Worm (Caenorhabditis elegans): ENCODE measurements around the gene C41H7.9.
"Not testable (repeated sequence)": the region's sequence is repeated elsewhere in the genome, so short reads cannot be mapped to it uniquely, and the experiment has no call there.

The C41H7.9 gene

ce11 chrII:3038453-3038909, 26.4 kb upstream of the C41H7.9 start, which contains the start of the genes B0454.26 and B0454.5:
TSS of gene B0454.26 (minus strand) at chrII:3038553.
TSS of gene B0454.5 (plus strand) at chrII:3038859.
- no peak for TF ChIP-seq unc-62 (GFP tag; optimal IDR thresholded peaks at IDR 0.05)

DNA sequence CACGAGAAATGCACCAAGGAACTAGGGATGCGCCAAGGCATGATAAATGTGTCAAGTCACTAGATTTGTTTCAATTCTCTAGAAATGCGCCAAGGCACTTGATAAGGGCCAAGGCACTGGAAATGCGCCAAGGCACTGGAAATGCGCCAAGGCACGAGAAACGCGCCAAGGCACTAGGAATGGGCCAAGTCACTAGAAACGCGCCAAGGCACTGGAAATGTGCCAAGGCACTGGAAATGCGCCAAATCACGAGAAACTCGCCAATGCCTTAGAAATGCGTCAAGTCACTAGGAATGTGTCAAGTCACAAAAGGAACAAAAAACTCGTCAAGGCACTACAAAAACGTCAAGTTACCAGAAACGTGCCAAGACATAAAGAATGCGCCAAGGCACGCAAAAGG, 24.3 kb upstream of the C41H7.9 start:
- TF ChIP-seq unc-62 (GFP tag; optimal IDR thresholded peaks at IDR 0.05) = no peak

DNA sequence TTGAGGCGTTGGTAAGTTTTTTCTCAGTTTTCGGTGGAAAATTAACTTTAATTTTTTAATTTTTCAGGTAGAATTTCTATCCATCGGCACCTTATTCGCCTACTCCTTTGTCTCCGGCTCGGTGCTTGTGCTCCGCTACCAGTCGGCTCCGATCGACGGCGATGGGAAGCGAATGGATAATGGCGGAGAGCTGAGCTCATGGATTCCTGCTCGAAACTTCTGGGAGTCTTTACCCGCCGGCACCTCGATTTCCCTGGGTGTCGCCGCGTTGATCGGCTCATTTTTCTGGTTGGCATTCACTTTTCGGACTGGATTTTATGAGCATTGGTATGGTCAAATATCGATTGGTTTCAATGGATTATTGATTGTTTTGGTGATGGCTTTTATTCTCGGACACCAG, 22.9 kb upstream of the C41H7.9 start:
- no peak for TF ChIP-seq unc-62 (GFP tag; optimal IDR thresholded peaks at IDR 0.05)

DNA sequence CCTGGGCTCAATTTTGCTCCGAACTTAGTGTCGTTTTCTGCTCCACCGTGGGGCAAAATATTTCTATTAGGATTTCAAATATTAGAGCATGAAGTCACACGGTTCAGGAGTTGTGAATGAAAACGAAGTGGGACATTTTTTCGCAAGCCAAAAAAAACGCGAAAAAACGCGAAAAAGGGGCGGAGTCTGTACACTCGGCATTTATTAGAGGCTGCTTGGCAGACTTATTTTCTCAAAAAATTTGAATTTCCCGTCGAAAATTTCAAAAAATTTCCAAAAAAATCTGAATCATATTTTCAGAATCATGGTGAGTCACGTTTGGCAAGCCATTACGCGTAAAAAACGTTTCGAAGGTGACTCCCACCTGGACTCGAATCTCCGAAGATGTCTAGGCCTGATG, 20.4 kb upstream of the C41H7.9 start, which contains the start of gene B0454.6:
Gene B0454.6, plus strand, starts transcription at position 301 of the 400 bp plus-strand sequence.
- TF ChIP-seq unc-62 (GFP tag; optimal IDR thresholded peaks at IDR 0.05) = not testable (repeated sequence)

DNA sequence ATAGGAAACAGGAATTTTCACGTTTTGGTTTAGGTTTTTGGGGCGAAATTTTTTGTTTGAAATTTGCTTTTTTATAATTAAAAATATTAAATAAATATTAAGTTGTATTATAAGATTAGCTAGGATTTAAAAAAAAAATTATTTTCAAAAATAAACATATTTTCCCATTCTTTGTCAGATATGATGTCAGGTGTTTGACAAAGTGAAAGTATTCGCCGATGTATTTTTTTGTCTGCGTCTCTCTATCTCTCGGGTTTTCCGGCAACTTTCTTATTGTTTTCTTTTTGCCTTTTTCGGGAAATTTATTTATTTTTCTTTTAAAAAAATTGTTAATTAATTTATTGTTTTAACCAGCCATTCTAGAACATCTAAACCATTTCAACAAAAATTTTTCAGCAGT, 18.4 kb upstream of the C41H7.9 start:
- no peak for TF ChIP-seq unc-62 (GFP tag; optimal IDR thresholded peaks at IDR 0.05)

ce11 chrII:3028264-3028663, 16.2 kb upstream of the C41H7.9 start:
- no peak for TF ChIP-seq unc-62 (GFP tag; optimal IDR thresholded peaks at IDR 0.05)

DNA sequence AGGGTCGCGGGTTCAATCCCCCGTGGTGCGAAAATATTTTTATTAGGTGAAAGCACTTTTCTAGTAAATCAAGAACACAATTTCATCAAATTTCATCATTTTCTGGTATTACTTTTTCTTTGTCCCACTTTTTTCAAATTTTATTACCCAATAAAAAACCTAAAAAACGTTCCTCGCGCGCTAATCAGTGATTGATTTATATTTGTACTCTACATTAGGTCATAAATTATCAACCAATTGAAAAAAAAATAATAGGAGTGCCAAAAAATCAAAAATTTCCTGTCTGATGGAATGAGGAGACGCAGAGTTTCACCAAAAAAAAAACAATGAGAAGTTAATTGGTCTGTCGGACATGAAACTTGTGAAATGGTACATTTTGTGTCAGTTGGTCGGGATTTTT, 12.6 kb upstream of the C41H7.9 start:
- TF ChIP-seq unc-62 (GFP tag; optimal IDR thresholded peaks at IDR 0.05) = no peak

DNA sequence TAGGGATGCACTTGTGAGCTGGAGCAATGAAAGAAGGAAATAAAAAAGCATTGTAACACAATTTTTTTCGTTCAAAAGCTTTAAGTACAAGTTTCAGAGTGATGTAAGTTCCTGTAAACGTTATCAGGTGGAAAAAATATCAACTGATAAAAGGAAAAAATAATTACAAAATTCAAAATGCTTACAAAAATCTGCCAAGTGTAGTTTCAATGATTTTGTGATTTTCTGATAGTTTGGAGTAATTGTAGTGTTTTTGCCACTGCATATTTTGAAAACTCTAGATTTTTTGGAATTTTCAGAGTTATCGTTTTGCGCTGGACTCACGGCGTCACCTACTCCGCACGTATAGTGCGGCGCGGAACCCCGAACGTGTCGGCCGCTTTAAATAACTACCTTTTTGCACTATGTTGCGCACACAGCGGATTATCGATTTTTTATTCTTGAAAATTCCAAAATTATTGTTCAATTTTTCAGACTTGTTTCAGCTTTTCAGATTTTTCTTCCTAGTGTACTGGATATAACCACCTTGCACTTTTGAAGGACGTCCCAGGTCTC, 11.4 kb upstream of the C41H7.9 start, which contains the start of gene clec-2:
Gene clec-2, minus strand, starts transcription at position 51 of the 555 bp plus-strand sequence.
- no peak for TF ChIP-seq unc-62 (GFP tag; optimal IDR thresholded peaks at IDR 0.05)

DNA sequence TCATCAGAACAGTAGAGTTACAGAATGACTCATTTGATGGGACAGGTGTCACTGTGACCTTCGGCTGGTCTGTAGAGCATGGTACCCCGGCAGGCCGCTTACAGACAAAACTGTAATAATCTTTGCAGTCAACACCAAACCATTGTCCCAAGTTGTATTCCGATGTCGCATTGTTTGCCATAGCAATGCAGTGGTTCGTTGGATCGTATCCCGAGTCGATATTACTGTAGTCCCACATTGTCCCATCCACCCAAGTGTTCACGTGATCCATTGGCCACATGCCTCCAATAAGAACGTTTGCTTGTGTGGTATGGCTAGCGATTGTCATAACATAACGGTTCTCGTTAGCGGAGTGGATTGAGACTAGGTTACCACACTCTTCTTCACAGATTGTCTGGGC, 8.9 kb upstream of the C41H7.9 start:
- TF ChIP-seq unc-62 (GFP tag; optimal IDR thresholded peaks at IDR 0.05) = no peak

- TF ChIP-seq unc-62 (GFP tag; optimal IDR thresholded peaks at IDR 0.05) = no peak
These were observed 7.8 kb upstream of the C41H7.9 start, which contains the start of gene clec-3 for ce11 chrII:3019807-3020206. TSS of gene clec-3 (minus strand) at chrII:3019907.

DNA sequence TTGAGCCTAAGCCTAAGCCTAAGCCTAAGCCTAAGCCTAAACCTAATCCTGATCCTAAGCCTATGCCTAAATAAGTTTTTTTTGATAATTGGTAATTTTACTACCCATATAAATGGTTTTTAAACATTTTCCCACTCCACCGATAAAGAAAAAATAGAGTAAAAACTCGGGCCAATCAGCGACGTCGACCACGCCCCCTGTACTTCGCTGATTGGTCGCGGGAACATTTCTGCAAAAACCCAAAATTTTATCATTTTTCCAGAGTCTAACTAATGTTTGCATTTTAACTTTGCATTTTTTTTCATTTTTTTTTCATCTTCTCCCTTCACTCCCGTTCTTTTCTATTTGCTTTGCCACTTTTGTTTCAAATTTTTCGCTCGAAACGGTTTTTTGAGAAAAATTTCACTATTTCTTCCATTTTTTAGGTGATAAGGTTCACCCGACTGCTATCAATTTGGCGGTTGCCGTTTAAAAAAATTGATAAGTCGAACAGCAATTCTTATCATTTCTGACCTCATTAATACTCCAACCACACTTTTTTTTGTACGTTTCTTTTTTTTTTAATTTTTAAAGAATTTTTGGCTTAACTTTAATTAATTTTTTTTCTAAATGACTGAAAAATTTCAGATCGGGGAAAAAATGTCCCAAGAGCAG, 2.3 kb upstream of the C41H7.9 start, which contains the start of gene C41H7.2:
Gene C41H7.2, plus strand, starts transcription at position 622 of the 654 bp plus-strand sequence.
- TF ChIP-seq unc-62 (GFP tag; optimal IDR thresholded peaks at IDR 0.05) = no peak

ce11 chrII:3008400-3008799, 3.6 kb downstream of the C41H7.9 start, which contains the start of gene sdz-5:
TSS of gene sdz-5 (plus strand) at chrII:3008700.
- TF ChIP-seq unc-62 (GFP tag; optimal IDR thresholded peaks at IDR 0.05) = no peak

ce11 chrII:3005499-3005898, 6.5 kb downstream of the C41H7.9 start, which contains the start of gene lido-12:
TSS of gene lido-12 (plus strand) at chrII:3005799.
- no peak for TF ChIP-seq unc-62 (GFP tag; optimal IDR thresholded peaks at IDR 0.05)

DNA sequence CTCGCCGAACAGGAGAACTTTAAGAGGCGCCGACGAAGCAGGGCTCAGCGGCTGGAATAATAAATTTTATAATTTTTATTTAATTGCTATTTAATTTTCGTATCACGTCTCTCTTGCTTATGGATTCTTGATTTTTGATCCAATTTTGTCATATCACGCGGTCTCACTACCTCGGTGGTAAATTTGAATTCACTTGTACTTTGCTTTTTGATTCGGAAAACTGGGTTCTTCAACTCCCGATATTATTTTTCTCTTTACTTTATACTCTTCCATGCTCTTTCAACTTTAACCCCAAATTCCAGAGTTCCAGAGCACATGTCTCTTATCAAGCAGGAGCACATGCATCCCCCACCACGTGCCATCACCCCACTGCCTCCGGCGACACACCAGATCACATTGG, 8.4 kb downstream of the C41H7.9 start, which contains the start of gene lido-11:
Gene lido-11, plus strand, starts transcription at position 301 of the 400 bp plus-strand sequence.
- TF ChIP-seq unc-62 (GFP tag; optimal IDR thresholded peaks at IDR 0.05) = no peak

DNA sequence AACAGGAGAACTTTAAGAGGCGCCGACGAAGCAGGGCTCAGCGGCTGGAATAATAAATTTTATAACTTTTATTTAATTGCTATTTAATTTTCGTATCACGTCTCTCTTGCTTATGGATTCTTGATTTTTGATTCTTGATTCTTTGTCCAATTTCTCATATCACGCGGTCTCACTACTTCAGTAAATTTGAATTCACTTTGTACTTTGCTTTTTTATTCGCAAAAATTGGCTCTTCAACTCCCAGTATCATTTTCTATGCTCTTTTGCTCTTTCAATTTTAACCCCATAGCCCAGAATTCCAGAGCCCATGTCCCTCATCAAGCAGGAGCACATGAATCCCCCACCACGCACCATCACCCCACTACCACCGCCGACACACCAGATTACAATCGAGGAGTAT, 9.8 kb downstream of the C41H7.9 start, which contains the start of gene lido-10:
Gene lido-10, plus strand, starts transcription at position 301 of the 400 bp plus-strand sequence.
- no peak for TF ChIP-seq unc-62 (GFP tag; optimal IDR thresholded peaks at IDR 0.05)

DNA sequence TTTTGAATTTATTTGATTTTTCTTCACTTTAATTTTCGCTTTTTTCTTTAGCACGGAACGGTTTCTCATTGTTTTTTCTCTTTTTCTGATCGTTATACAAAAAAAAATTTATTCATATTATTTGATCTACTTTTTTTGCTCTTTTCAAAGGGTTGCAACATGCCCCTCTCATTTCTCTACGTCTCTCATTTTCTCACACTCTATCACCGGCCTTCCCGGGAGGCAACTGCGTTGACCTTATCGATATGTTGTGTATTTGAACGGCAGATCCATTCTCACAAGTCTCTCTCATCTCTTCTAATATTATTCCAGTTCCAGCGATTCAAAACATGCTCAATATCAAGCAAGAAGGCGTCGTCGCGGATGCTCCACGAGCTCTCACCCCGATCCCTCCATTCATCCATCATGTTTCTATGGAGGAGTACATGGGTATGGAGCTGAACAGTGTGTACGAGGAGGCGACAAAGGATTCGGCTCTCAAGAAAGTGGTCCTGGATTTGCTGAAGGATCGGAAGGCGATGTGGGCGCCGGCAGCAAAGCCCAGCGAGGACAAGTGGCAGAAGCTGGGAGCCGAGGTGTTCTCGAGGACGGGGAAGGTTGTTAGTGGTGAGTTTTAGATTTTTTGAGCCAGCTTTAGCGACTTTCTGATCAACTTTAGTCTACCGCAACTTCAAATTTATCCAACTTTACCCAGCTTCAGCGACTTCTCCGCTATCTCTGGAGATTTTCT, 11.3 kb downstream of the C41H7.9 start, which contains the start of gene lido-9:
Gene lido-9, plus strand, starts transcription at position 234 of the 730 bp plus-strand sequence.
- no peak for TF ChIP-seq unc-62 (GFP tag; optimal IDR thresholded peaks at IDR 0.05)
